5 worm cellular contexts compared by ENCODE assay signal in genomic region chrIII:11286069-11286468, ce11.
TF ChIP-seq lines count a peak whose summit lies in the region.

No protein-coding gene starts in this region.

TF ChIP-seq in whole organism, L1 larva, 84 proteins besides CTCF, POLR2A, EP300 and RAD21 (continues in another document):
- no peak for TF ChIP-seq nhr-12 (tag; optimal IDR thresholded peaks at IDR 0.05; lab: Kevin White, UChicago)
- no peak for TF ChIP-seq tlp-1 (tag; optimal IDR thresholded peaks at IDR 0.05; lab: Kevin White, UChicago)
- peak; percentile 16 for TF ChIP-seq unc-86 (tag; optimal IDR thresholded peaks at IDR 0.05; lab: Kevin White, UChicago)
- TF ChIP-seq lin-15B (tag; optimal IDR thresholded peaks at IDR 0.05; lab: Kevin White, UChicago): peak; percentile 11
- no peak for TF ChIP-seq zag-1 (tag; optimal IDR thresholded peaks at IDR 0.05; lab: Kevin White, UChicago)
- TF ChIP-seq nhr-47 (tag; optimal IDR thresholded peaks at IDR 0.05; lab: Kevin White, UChicago): no peak
- TF ChIP-seq snpc-4 (tag; optimal IDR thresholded peaks at IDR 0.05; lab: Kevin White, UChicago): no peak
- peak; percentile 53 for TF ChIP-seq pax-3 (tag; optimal IDR thresholded peaks at IDR 0.05; lab: Kevin White, UChicago)
- TF ChIP-seq xbp-1 (tag; optimal IDR thresholded peaks at IDR 0.05; lab: Kevin White, UChicago): peak; percentile 41
- no peak for TF ChIP-seq C16A3.4 (tag; optimal IDR thresholded peaks at IDR 0.05; lab: Kevin White, UChicago)
- no peak for TF ChIP-seq nhr-76 (tag; optimal IDR thresholded peaks at IDR 0.05; lab: Kevin White, UChicago)
- TF ChIP-seq ama-1 (optimal IDR thresholded peaks at IDR 0.05; lab: Kevin White, UChicago): no peak
- TF ChIP-seq dpl-1 (GFP tag; optimal IDR thresholded peaks at IDR 0.05; lab: Kevin White, UChicago): peak; percentile 81 to 90 (median 85)
- TF ChIP-seq ztf-4 (tag; optimal IDR thresholded peaks at IDR 0.05; lab: Kevin White, UChicago): no peak
- no peak for TF ChIP-seq mef-2 (tag; optimal IDR thresholded peaks at IDR 0.05; lab: Kevin White, UChicago)
- no peak for TF ChIP-seq aha-1 (tag; optimal IDR thresholded peaks at IDR 0.05; lab: Kevin White, UChicago)
- peak; percentile 26 for TF ChIP-seq snu-23 (GFP tag; optimal IDR thresholded peaks at IDR 0.05; lab: Kevin White, UChicago)
- TF ChIP-seq lin-14 (GFP tag; optimal IDR thresholded peaks at IDR 0.05; lab: Kevin White, UChicago): no peak
- TF ChIP-seq vab-15 (tag; optimal IDR thresholded peaks at IDR 0.05; lab: Kevin White, UChicago): no peak

TF ChIP-seq in whole organism, L3 larva, 47 proteins besides CTCF, POLR2A, EP300 and RAD21:
- no peak for TF ChIP-seq nhr-11 (tag; optimal IDR thresholded peaks at IDR 0.05; lab: Kevin White, UChicago)
- peak; percentile 42 for TF ChIP-seq lin-15B (tag; optimal IDR thresholded peaks at IDR 0.05; lab: Kevin White, UChicago)
- no peak for TF ChIP-seq hmg-11 (tag; optimal IDR thresholded peaks at IDR 0.05; lab: Kevin White, UChicago)
- TF ChIP-seq ceh-28 (tag; optimal IDR thresholded peaks at IDR 0.05; lab: Kevin White, UChicago): no peak
- peak; percentile 60 for TF ChIP-seq nfya-1 (tag; optimal IDR thresholded peaks at IDR 0.05; lab: Kevin White, UChicago; ENCODE audit: insufficient read depth)
- no peak for TF ChIP-seq nhr-67 (tag; optimal IDR thresholded peaks at IDR 0.05; lab: Kevin White, UChicago)

TF ChIP-seq in whole organism, early embryonic, 17 proteins besides CTCF, POLR2A, EP300 and RAD21:
- TF ChIP-seq hmbx-1 (tag; optimal IDR thresholded peaks at IDR 0.05; lab: Kevin White, UChicago) (no peak), tbx-37 (GFP tag; conservative IDR thresholded peaks at IDR 0.05; lab: Robert Waterston, UW) (peak; percentile 64), pes-1 (GFP tag; IDR thresholded peaks at IDR 0.05; lab: Robert Waterston, UW) (peak; percentile 63)

TF ChIP-seq in whole organism, midembryonic, 9 proteins besides CTCF, POLR2A, EP300 and RAD21:
- TF ChIP-seq klf-2 (GFP tag; conservative IDR thresholded peaks at IDR 0.05; lab: Robert Waterston, UW) (peak; percentile 38; the same call in 1 of the 2 replicates), med-1 (GFP tag; optimal IDR thresholded peaks at IDR 0.05; lab: Kevin White, UChicago; ENCODE audit: insufficient read depth) (no peak), tab-1 (GFP tag; IDR thresholded peaks at IDR 0.05; lab: Robert Waterston, UW) (no peak), ref-1 (GFP tag; conservative IDR thresholded peaks at IDR 0.05; lab: Robert Waterston, UW) (no peak), flt-1 (GFP tag; IDR thresholded peaks at IDR 0.05; lab: Robert Waterston, UW) (0 out of 2 replicates have a peak, but pooled peaks have one; percentile 34), ztf-23 (GFP tag; IDR thresholded peaks at IDR 0.05; lab: Robert Waterston, UW) (no peak), cog-1 (tag; optimal IDR thresholded peaks at IDR 0.05; lab: Kevin White, UChicago) (peak; percentile 1), T22C8.4 (GFP tag; IDR thresholded peaks at IDR 0.05; lab: Robert Waterston, UW) (no peak), ztf-29 (GFP tag; IDR thresholded peaks at IDR 0.05; lab: Robert Waterston, UW) (no peak)
TF ChIP-seq in whole organism, midembryonic: peak in this region for 3.

TF ChIP-seq in whole organism, young adult, 124 proteins besides CTCF, POLR2A, EP300 and RAD21:
- no peak for TF ChIP-seq hlh-26 (GFP tag; conservative IDR thresholded peaks at IDR 0.05; lab: Robert Waterston, UW)
- TF ChIP-seq ceh-100 (GFP tag; IDR thresholded peaks at IDR 0.05; lab: Robert Waterston, UW): 0 out of 2 replicates have a peak, but pooled peaks have one; percentile 17
- no peak for TF ChIP-seq F22D6.2 (tag; optimal IDR thresholded peaks at IDR 0.05; lab: Kevin White, UChicago)
- no peak for TF ChIP-seq ztf-18 (tag; optimal IDR thresholded peaks at IDR 0.05; lab: Kevin White, UChicago)
- no peak for TF ChIP-seq Y53G8AR.9 (GFP tag; conservative IDR thresholded peaks at IDR 0.05; lab: Robert Waterston, UW)
- TF ChIP-seq lin-54 (GFP tag; optimal IDR thresholded peaks at IDR 0.05; lab: Kevin White, UChicago): peak; percentile 83
- peak; percentile 43 for TF ChIP-seq dpl-1 (GFP tag; optimal IDR thresholded peaks at IDR 0.05; lab: Kevin White, UChicago)
- TF ChIP-seq lin-26 (GFP tag; IDR thresholded peaks at IDR 0.05; lab: Robert Waterston, UW): no peak
- TF ChIP-seq let-607 (tag; optimal IDR thresholded peaks at IDR 0.05; lab: Kevin White, UChicago): peak in 1 of 2 experiments; percentile 18
- TF ChIP-seq D2030.7 (GFP tag; IDR thresholded peaks at IDR 0.05; lab: Robert Waterston, UW): 0 out of 2 replicates have a peak, but pooled peaks have one; percentile 21
- TF ChIP-seq mcd-1 (GFP tag; IDR thresholded peaks at IDR 0.05; lab: Robert Waterston, UW): peak; percentile 45
- no peak for TF ChIP-seq K12H6.12 (tag; optimal IDR thresholded peaks at IDR 0.05; lab: Kevin White, UChicago)
- TF ChIP-seq unc-130 (GFP tag; optimal IDR thresholded peaks at IDR 0.05; lab: Kevin White, UChicago): no peak
- no peak for TF ChIP-seq sea-2 (GFP tag; IDR thresholded peaks at IDR 0.05; lab: Robert Waterston, UW)
- no peak for TF ChIP-seq ets-4 (GFP tag; optimal IDR thresholded peaks at IDR 0.05; lab: Kevin White, UChicago)
- peak in 1 of 3 experiments; percentile 44 for TF ChIP-seq lin-35 (GFP tag; optimal IDR thresholded peaks at IDR 0.05; lab: Kevin White, UChicago)
- peak; percentile 62 for TF ChIP-seq efl-1 (GFP tag; optimal IDR thresholded peaks at IDR 0.05; lab: Kevin White, UChicago)
- no peak for TF ChIP-seq ztf-6 (GFP tag; IDR thresholded peaks at IDR 0.05; lab: Robert Waterston, UW)
- TF ChIP-seq akir-1 (GFP tag; optimal IDR thresholded peaks at IDR 0.05; lab: Kevin White, UChicago): no peak
- TF ChIP-seq Y67H2A.10 (GFP tag; conservative IDR thresholded peaks at IDR 0.05; lab: Robert Waterston, UW): no peak
- no peak for TF ChIP-seq tlf-1 (GFP tag; optimal IDR thresholded peaks at IDR 0.05; lab: Kevin White, UChicago)

Comparison
In these comparisons a context has a peak if more than half of its experiments do, and no peak if none do; other contexts are left out.
1. Of the 8 proteins assayed by ChIP-seq in both whole organism, young adult and whole organism, L1 larva: peak only in whole organism, young adult: none; only in whole organism, L1 larva: nhr-90; in both: dpl-1 and efl-1; in neither: 4; mixed calls (peak in some experiments, not most) for 1.